Fruit fly (Drosophila melanogaster) whole organism, embryonic: ENCODE measurements around the gene Spps.
A peak's percentile ranks its signal among the peaks of the same experiment; 100 is the strongest.

ENCODE experiments used
- Atf6 ChIP-seq: fragments of 200-800 bp; sonication (Bioruptor generic); IDR thresholded peaks from 2 replicates; pipeline ENCODE4 v1.3.6; 2022; ENCODE audit warnings: missing biosample characterization, missing genetic modification characterization
- CG10147 ChIP-seq: fragments of 200-800 bp; sonication (Bioruptor generic); optimal IDR thresholded peaks from 2 replicates; lab custom pipeline; 2019; ENCODE audit warnings: missing biosample characterization, mild to moderate bottlenecking, missing genetic modification characterization, moderate library complexity
- CG10543 ChIP-seq: fragments of 200-800 bp; sonication (Bioruptor generic); optimal IDR thresholded peaks from 3 replicates; lab custom pipeline; 2017; ENCODE audit warnings: missing biosample characterization, mild to moderate bottlenecking, missing genetic modification characterization, moderate library complexity
- CG11085 ChIP-seq: fragments of 200-800 bp; sonication (Bioruptor generic); IDR thresholded peaks from 2 replicates; pipeline ENCODE4 v1.3.6; 2022; ENCODE audit warnings: missing biosample characterization, missing genetic modification characterization
- CG12071 ChIP-seq: fragments of 200-800 bp; sonication (Bioruptor generic); optimal IDR thresholded peaks from 3 replicates; lab custom pipeline; 2018; ENCODE audit warnings: missing biosample characterization, mild to moderate bottlenecking, missing genetic modification characterization
- CG12659 ChIP-seq: fragments of 200-800 bp; sonication (Bioruptor generic); optimal IDR thresholded peaks from 3 replicates; lab custom pipeline; 2017; ENCODE audit warnings: mild to moderate bottlenecking, missing biosample characterization, missing genetic modification reagents, missing genetic modification characterization
- CG15514 ChIP-seq: fragments of 200-800 bp; sonication (Bioruptor generic); optimal IDR thresholded peaks from 3 replicates; lab custom pipeline; 2017; ENCODE audit warnings: missing biosample characterization, missing genetic modification characterization, mild to moderate bottlenecking, moderate library complexity, missing genetic modification reagents
- CG15696 ChIP-seq: fragments of 200-800 bp; sonication (Bioruptor generic); optimal IDR thresholded peaks from 2 replicates; lab custom pipeline; 2019; ENCODE audit warnings: missing biosample characterization, mild to moderate bottlenecking, missing genetic modification characterization, moderate library complexity
- CG16779 ChIP-seq: fragments of 200-800 bp; sonication (Bioruptor generic); IDR thresholded peaks from 2 replicates; pipeline ENCODE4 v1.3.6; 2022; ENCODE audit warnings: missing biosample characterization, missing genetic modification characterization
- CG17385 ChIP-seq: fragments of 200-800 bp; sonication (Bioruptor generic); optimal IDR thresholded peaks from 3 replicates; lab custom pipeline; 2018; ENCODE audit warnings: missing biosample characterization, mild to moderate bottlenecking, missing genetic modification characterization
- CG1832 ChIP-seq: fragments of 200-800 bp; sonication (Bioruptor generic); optimal IDR thresholded peaks from 2 replicates; lab custom pipeline; 2017; ENCODE audit warnings: missing biosample characterization, mild to moderate bottlenecking, missing genetic modification characterization, inconsistent platforms
- CG2712 ChIP-seq: fragments of 200-800 bp; optimal IDR thresholded peaks from 3 replicates; lab custom pipeline; 2019; ENCODE audit warnings: missing biosample characterization, mild to moderate bottlenecking, missing genetic modification characterization, moderate library complexity
- CG34224 ChIP-seq: fragments of 200-800 bp; sonication (Bioruptor generic); IDR thresholded peaks from 3 replicates; pipeline ENCODE4 v1.3.6; 2022; ENCODE audit warnings: missing biosample characterization, missing genetic modification characterization; ENCODE audit not compliant: partially characterized antibody
- CG34376 ChIP-seq: fragments of 200-800 bp; sonication (Bioruptor generic); optimal IDR thresholded peaks from 2 replicates; lab custom pipeline; 2018; ENCODE audit warnings: missing biosample characterization, mild to moderate bottlenecking, missing genetic modification characterization
- CG4328 ChIP-seq: fragments of 200-800 bp; sonication (Bioruptor generic); optimal IDR thresholded peaks from 3 replicates; lab custom pipeline; 2017; ENCODE audit warnings: missing biosample characterization, missing genetic modification reagents, missing genetic modification characterization
- CG6854 ChIP-seq: fragments of 200-800 bp; sonication (Bioruptor generic); optimal IDR thresholded peaks from 3 replicates; lab custom pipeline; 2017; ENCODE audit warnings: missing biosample characterization, mild to moderate bottlenecking, missing genetic modification characterization
- CG8765 ChIP-seq: fragments of 200-800 bp; sonication (Bioruptor generic); IDR thresholded peaks from 2 replicates; pipeline ENCODE4 v1.3.6; 2022; ENCODE audit warnings: missing biosample characterization, missing genetic modification characterization
- D19A ChIP-seq: fragments of 200-800 bp; optimal IDR thresholded peaks from 3 replicates; lab custom pipeline; 2019; ENCODE audit warnings: missing biosample characterization, mild to moderate bottlenecking, missing genetic modification characterization, moderate library complexity
- Eip74EF ChIP-seq, 2 experiments: fragments of 200-800 bp in 1 of 2; fragments of >200 bp in 1 of 2; sonication (Bioruptor generic) in 1 of 2; optimal IDR thresholded peaks; 2 replicates each; lab custom pipeline; 2017 to 2019; ENCODE audit warnings: missing biosample characterization in 2 of 2, missing genetic modification characterization in 2 of 2, mild to moderate bottlenecking in 1 of 2, moderate library complexity in 1 of 2
- HLH3B ChIP-seq: fragments of 200-800 bp; sonication (Bioruptor generic); IDR thresholded peaks from 2 replicates; pipeline ENCODE4 v1.3.6; 2022; ENCODE audit warnings: missing biosample characterization, missing genetic modification characterization
- Nf-YB ChIP-seq: fragments of 200-800 bp; sonication (Bioruptor generic); optimal IDR thresholded peaks from 3 replicates; lab custom pipeline; 2019; ENCODE audit warnings: missing biosample characterization, mild to moderate bottlenecking, missing genetic modification characterization, moderate library complexity
- Trl ChIP-seq, 3 experiments: fragments of >200 bp in 2 of 3; fragments of 200-800 bp in 1 of 3; sonication (Bioruptor generic) in 1 of 3; optimal IDR thresholded peaks; 2 replicates in 1 of 3; 3 replicates in 2 of 3; lab custom pipeline; 2016 to 2017; ENCODE audit warnings: missing biosample characterization in 1 of 3, missing genetic modification characterization in 1 of 3
- Usf ChIP-seq: fragments of 200-800 bp; sonication (Bioruptor generic); optimal IDR thresholded peaks from 2 replicates; lab custom pipeline; 2017; ENCODE audit warnings: missing genotype, missing biosample characterization, missing genetic modification characterization
- Xbp1 ChIP-seq: fragments of 200-800 bp; sonication (Bioruptor generic); optimal IDR thresholded peaks from 3 replicates; lab custom pipeline; 2016; ENCODE audit warnings: missing biosample characterization, mild to moderate bottlenecking, missing genetic modification characterization
- YL-1 ChIP-seq: fragments of 200-800 bp; sonication (Bioruptor generic); optimal IDR thresholded peaks from 3 replicates; lab custom pipeline; 2017; ENCODE audit warnings: missing biosample characterization, mild to moderate bottlenecking, missing genetic modification characterization
- ato ChIP-seq: fragments of 200-800 bp; sonication (Bioruptor generic); IDR thresholded peaks from 2 replicates; pipeline ENCODE4 v1.3.6; 2022; ENCODE audit warnings: missing biosample characterization, missing genetic modification characterization; ENCODE audit not compliant: partially characterized antibody
- bcd ChIP-seq: fragments of 200-800 bp; sonication (Bioruptor generic); optimal IDR thresholded peaks from 2 replicates; lab custom pipeline; 2017; ENCODE audit warnings: missing biosample characterization, mild to moderate bottlenecking, missing genetic modification characterization
- caup ChIP-seq: fragments of 200-800 bp; sonication (Bioruptor generic); optimal IDR thresholded peaks from 3 replicates; lab custom pipeline; 2017; ENCODE audit warnings: missing biosample characterization, mild to moderate bottlenecking, missing genetic modification characterization, moderate library complexity; ENCODE audit not compliant: severe bottlenecking
- chn ChIP-seq: fragments of 200-800 bp; sonication (Bioruptor generic); optimal IDR thresholded peaks from 2 replicates; lab custom pipeline; 2016; ENCODE audit warnings: missing biosample characterization, missing genetic modification characterization
- croc ChIP-seq: fragments of 200-800 bp; sonication (Bioruptor generic); conservative IDR thresholded peaks from 3 replicates; pipeline ENCODE4 v1.3.6; 2022; ENCODE audit warnings: missing biosample characterization, missing genetic modification characterization
- cwo ChIP-seq: fragments of 200-800 bp; sonication (Bioruptor generic); optimal IDR thresholded peaks from 3 replicates; lab custom pipeline; 2017; ENCODE audit warnings: missing biosample characterization, missing genetic modification characterization, mild to moderate bottlenecking, moderate library complexity, missing genetic modification reagents
- dm ChIP-seq: fragments of 200-800 bp; sonication (Bioruptor generic); optimal IDR thresholded peaks from 3 replicates; lab custom pipeline; 2016; ENCODE audit warnings: missing biosample characterization, missing genetic modification characterization
- ftz-f1 ChIP-seq: fragments of 200-800 bp; sonication (Bioruptor generic); optimal IDR thresholded peaks from 2 replicates; lab custom pipeline; 2016; ENCODE audit warnings: missing biosample characterization, missing genetic modification characterization
- fu2 ChIP-seq: fragments of 200-800 bp; sonication (Bioruptor generic); optimal IDR thresholded peaks from 2 replicates; lab custom pipeline; 2016; ENCODE audit warnings: missing biosample characterization, missing genetic modification characterization
- gro ChIP-seq: fragments of 200-800 bp; sonication (Bioruptor generic); optimal IDR thresholded peaks from 2 replicates; lab custom pipeline; 2016; ENCODE audit warnings: missing biosample characterization, missing genetic modification characterization
- ham ChIP-seq: fragments of 200-800 bp; sonication (Bioruptor generic); IDR thresholded peaks from 2 replicates; pipeline ENCODE4 v1.3.6; 2022; ENCODE audit warnings: missing biosample characterization, missing genetic modification characterization
- ind ChIP-seq: fragments of 200-800 bp; sonication (Bioruptor generic); optimal IDR thresholded peaks from 3 replicates; lab custom pipeline; 2016; ENCODE audit warnings: missing biosample characterization, missing genetic modification characterization
- jing ChIP-seq: fragments of 200-800 bp; sonication (Bioruptor generic); optimal IDR thresholded peaks from 2 replicates; lab custom pipeline; 2018; ENCODE audit warnings: missing biosample characterization, mild to moderate bottlenecking, missing genetic modification characterization
- onecut ChIP-seq: fragments of 200-800 bp; sonication (Bioruptor generic); IDR thresholded peaks from 2 replicates; pipeline ENCODE4 v1.3.6; 2022; ENCODE audit warnings: missing biosample characterization, missing genetic modification characterization
- pfk ChIP-seq: fragments of 200-800 bp; sonication (Bioruptor generic); optimal IDR thresholded peaks from 2 replicates; lab custom pipeline; 2018; ENCODE audit warnings: missing biosample characterization, mild to moderate bottlenecking, missing genetic modification characterization, moderate library complexity
- prd ChIP-seq, 3 experiments: fragments of >200 bp in 2 of 3; fragments of 200-800 bp in 1 of 3; sonication (Bioruptor generic) in 1 of 3; optimal IDR thresholded peaks in 2 of 3; IDR thresholded peaks in 1 of 3; 2 replicates in 2 of 3; 3 replicates in 1 of 3; pipeline versions ENCODE4 v1.3.6 to Lab custom; 2017 to 2022; ENCODE audit warnings: missing biosample characterization in 1 of 3, missing genetic modification characterization in 1 of 3
- pros ChIP-seq: fragments of 200-800 bp; sonication (Bioruptor generic); optimal IDR thresholded peaks from 3 replicates; lab custom pipeline; 2019; ENCODE audit warnings: missing biosample characterization, mild to moderate bottlenecking, missing genetic modification characterization, moderate library complexity
- repo ChIP-seq: fragments of 200-800 bp; sonication (Bioruptor generic); optimal IDR thresholded peaks from 2 replicates; lab custom pipeline; 2016; ENCODE audit warnings: missing biosample characterization, missing genetic modification characterization
- rib ChIP-seq: fragments of 200-800 bp; sonication (Bioruptor generic); IDR thresholded peaks from 2 replicates; pipeline ENCODE4 v1.3.6; 2022; ENCODE audit warnings: missing biosample characterization, missing genetic modification characterization
- sima ChIP-seq: fragments of 200-800 bp; sonication (Bioruptor generic); optimal IDR thresholded peaks from 2 replicates; lab custom pipeline; 2016; ENCODE audit warnings: missing biosample characterization, missing genetic modification characterization
- sug ChIP-seq: fragments of 200-800 bp; optimal IDR thresholded peaks from 2 replicates; lab custom pipeline; 2019; ENCODE audit warnings: missing biosample characterization, mild to moderate bottlenecking, missing genetic modification characterization, moderate library complexity
- unpg ChIP-seq: fragments of 200-800 bp; sonication (Bioruptor generic); optimal IDR thresholded peaks from 3 replicates; lab custom pipeline; 2018; ENCODE audit warnings: missing biosample characterization, mild to moderate bottlenecking, missing genetic modification characterization, moderate library complexity
- yki ChIP-seq: fragments of >200 bp; optimal IDR thresholded peaks from 3 replicates; lab custom pipeline; 2018

The Spps gene

dm6 chr3R:24272775-24273290 lies 46.1 kb upstream of the Spps start, which contains the start of gene Orct2:
TSS of gene Orct2 (plus strand) at chr3R:24273029.
- TF ChIP-seq dm (GFP tag; lab: Kevin White, UChicago) (peak; percentile 41), Nf-YB (GFP tag; lab: Kevin White, UChicago) (peak; percentile 6), cwo (GFP tag; lab: Kevin White, UChicago) (peak; percentile 100), CG1832 (GFP tag; lab: Kevin White, UChicago) (peak; percentile 72), unpg (GFP tag; lab: Kevin White, UChicago) (no peak), HLH3B (GFP tag; lab: Robert Waterston, UW) (0 out of 2 replicates have a peak, but pooled peaks have one; percentile 6), CG10543 (GFP tag; lab: Kevin White, UChicago) (peak; percentile 88), CG15696 (tag; lab: Kevin White, UChicago) (peak; percentile 16), CG15514 (GFP tag; lab: Kevin White, UChicago) (peak; percentile 46), Eip74EF (GFP tag; optimal IDR thresholded peaks at IDR 0.05; lab: Kevin White, UChicago) (peak in 1 of 2 experiments; percentile 79), D19A (peak; percentile 14), CG4328 (peak; percentile 39), CG12071 (GFP tag; lab: Kevin White, UChicago) (peak; percentile 17), pros (GFP tag; lab: Kevin White, UChicago) (peak; percentile 91), caup (GFP tag; lab: Kevin White, UChicago) (peak; percentile 39), fu2 (GFP tag; lab: Kevin White, UChicago) (no peak), Trl (optimal IDR thresholded peaks at IDR 0.05; lab: Kevin White, UChicago) (peak; percentile 41 to 75), Trl (GFP tag; optimal IDR thresholded peaks at IDR 0.05; lab: Kevin White, UChicago) (peak; percentile 20), croc (GFP tag; lab: Robert Waterston, UW) (no peak), ham (GFP tag; lab: Robert Waterston, UW) (no peak), CG34224 (GFP tag; lab: Robert Waterston, UW) (peak; percentile 24; the same call in 1 of the 3 replicates), ato (GFP tag; lab: Robert Waterston, UW) (peak; percentile 28; the same call in 1 of the 2 replicates), repo (peak; percentile 6), chn (no peak), bcd (no peak), ind (GFP tag; lab: Kevin White, UChicago) (no peak), jing (no peak), CG17385 (GFP tag; lab: Kevin White, UChicago) (peak; percentile 32), Xbp1 (peak; percentile 69), pfk (GFP tag; lab: Kevin White, UChicago) (no peak), prd (optimal IDR thresholded peaks at IDR 0.05; lab: Kevin White, UChicago) (no peak), prd (GFP tag; IDR thresholded peaks at IDR 0.05; lab: Robert Waterston, UW) (peak; percentile 14; the same call in 1 of the 3 replicates), yki (lab: Kevin White, UChicago) (no peak), onecut (GFP tag; lab: Robert Waterston, UW) (peak; percentile 77), gro (GFP tag; lab: Kevin White, UChicago) (peak; percentile 49), CG6854 (GFP tag; lab: Kevin White, UChicago) (peak; percentile 42), CG2712 (tag; lab: Kevin White, UChicago) (peak; percentile 4), sima (no peak), YL-1 (GFP tag; lab: Kevin White, UChicago) (peak; percentile 4), ftz-f1 (GFP tag; lab: Kevin White, UChicago) (peak; percentile 53), Usf (GFP tag; lab: Kevin White, UChicago) (no peak), CG10147 (GFP tag; lab: Kevin White, UChicago) (peak; percentile 1), CG11085 (no peak), CG16779 (peak; percentile 60; the same call in 1 of the 2 replicates), CG8765 (no peak), CG34376 (GFP tag; lab: Kevin White, UChicago) (peak; percentile 66), Atf6 (0 out of 2 replicates have a peak, but pooled peaks have one; percentile 21), CG12659 (GFP tag; lab: Kevin White, UChicago) (peak; percentile 1), sug (tag; lab: Kevin White, UChicago) (peak; percentile 15), rib (GFP tag; lab: Robert Waterston, UW) (peak; percentile 76)
